Worm (Caenorhabditis elegans): ENCODE measurements around the gene ets-9.

- TF ChIP-seq ztf-4 (tag; optimal IDR thresholded peaks at IDR 0.05) (no peak), lin-39 (tag; optimal IDR thresholded peaks at IDR 0.05) (no peak), hpl-2 (GFP tag; optimal IDR thresholded peaks at IDR 0.05) (no peak), snpc-4 (tag; optimal IDR thresholded peaks at IDR 0.05) (no peak), hlh-17 (GFP tag; optimal IDR thresholded peaks at IDR 0.05; ENCODE audit: borderline replicate concordance) (no peak), fos-1 (tag; optimal IDR thresholded peaks at IDR 0.05) (no peak), ztf-11 (tag; optimal IDR thresholded peaks at IDR 0.05) (no peak), pqm-1 (tag; optimal IDR thresholded peaks at IDR 0.05) (no peak), mdl-1 (tag; optimal IDR thresholded peaks at IDR 0.05) (no peak), fkh-10 (GFP tag; optimal IDR thresholded peaks at IDR 0.05) (no peak), lin-13 (GFP tag; optimal IDR thresholded peaks at IDR 0.05) (no peak), nhr-11 (tag; optimal IDR thresholded peaks at IDR 0.05) (no peak), mab-9 (GFP tag; IDR thresholded peaks at IDR 0.05) (no peak)
Observed at ce11 chrX:4248417-4248816, 31.1 kb upstream of the ets-9 start.
